Worm (Caenorhabditis elegans): ENCODE results near the gene somi-1.

ce11 chrV:13380980-13381379 lies 10.2 kb downstream of the somi-1 start, which contains the start of gene cpz-2:
- no peak for TF ChIP-seq elt-1 (tag; optimal IDR thresholded peaks at IDR 0.05; ENCODE audit: borderline replicate concordance, insufficient read depth)
- TF ChIP-seq unc-39 (tag; optimal IDR thresholded peaks at IDR 0.05) = no peak
- no peak for TF ChIP-seq drap-1 (GFP tag; optimal IDR thresholded peaks at IDR 0.05)
- no peak for TF ChIP-seq blmp-1 (tag; optimal IDR thresholded peaks at IDR 0.05)
- no peak for TF ChIP-seq nhr-12 (tag; optimal IDR thresholded peaks at IDR 0.05)
- no peak for TF ChIP-seq sptf-1 (tag; optimal IDR thresholded peaks at IDR 0.05)
- no peak for TF ChIP-seq sem-2 (GFP tag; optimal IDR thresholded peaks at IDR 0.05)

Measured in whole organism, mixed stage, embryonic.